Worm (Caenorhabditis elegans) whole organism, midembryonic: ENCODE data around the gene C16C10.4.

Experiments
- cog-1 ChIP-seq: sonication (generic microtip); optimal IDR thresholded peaks from 2 replicates; lab custom pipeline; 2016; ENCODE audit warnings: missing genetic modification characterization, missing compliant biosample characterization
- flt-1 ChIP-seq: fragments of 200-800 bp; sonication (Bioruptor generic); IDR thresholded peaks from 2 replicates; pipeline ENCODE4 v1.3.6; 2022; ENCODE audit warnings: missing genetic modification characterization, missing compliant biosample characterization
- med-1 ChIP-seq: sonication (generic microtip); optimal IDR thresholded peaks from 2 replicates; lab custom pipeline; 2017; ENCODE audit warnings: missing genetic modification characterization, mild to moderate bottlenecking, missing compliant biosample characterization, antibody characterized with exemption, missing genetic modification reagents; ENCODE audit not compliant: insufficient read depth

ce11 chrIII:4204072-4204471, 32.9 kb downstream of the C16C10.4 start, which contains the start of the genes pelo-1 and R74.7:
- TF ChIP-seq cog-1: no peak
- TF ChIP-seq med-1 (GFP tag; lab: Kevin White, UChicago): no peak
- TF ChIP-seq flt-1 (GFP tag; lab: Robert Waterston, UW): no peak
